Worm (Caenorhabditis elegans) whole organism, L2 larva: ENCODE measurements around the gene R08A2.5.

Experiments
- C34F6.9 ChIP-seq: fragments of 150-350 bp; optimal IDR thresholded peaks from 2 replicates; lab custom pipeline; 2014; ENCODE audit warnings: missing biosample characterization, missing genetic modification characterization
- F13H6.1 ChIP-seq: sonication (generic microtip); optimal IDR thresholded peaks from 2 replicates; lab custom pipeline; 2016; ENCODE audit warnings: missing genetic modification characterization, missing compliant biosample characterization
- R02D3.7 ChIP-seq: fragments of 150-350 bp; optimal IDR thresholded peaks from 2 replicates; lab custom pipeline; 2014; ENCODE audit warnings: missing biosample characterization, missing genetic modification characterization
- Y55F3AM.14 ChIP-seq: fragments of 200-800 bp; sonication (Bioruptor generic); optimal IDR thresholded peaks from 2 replicates; lab custom pipeline; 2018; ENCODE audit warnings: mild to moderate bottlenecking, missing genetic modification characterization, missing compliant biosample characterization
- ZK546.5 ChIP-seq: sonication (generic microtip); optimal IDR thresholded peaks from 2 replicates; lab custom pipeline; 2017; ENCODE audit warnings: missing biosample characterization, missing genetic modification characterization
- alr-1 ChIP-seq: fragments of 150-350 bp; optimal IDR thresholded peaks from 2 replicates; lab custom pipeline; 2014; ENCODE audit warnings: missing biosample characterization, missing genetic modification characterization
- aly-2 ChIP-seq: fragments of 150-350 bp; optimal IDR thresholded peaks from 2 replicates; lab custom pipeline; 2014; ENCODE audit warnings: missing biosample characterization, missing genetic modification characterization
- ama-1 ChIP-seq: fragments of 150-350 bp; optimal IDR thresholded peaks from 2 replicates; lab custom pipeline; 2018; ENCODE audit warnings: inconsistent platforms
- blmp-1 ChIP-seq: sonication (generic microtip); optimal IDR thresholded peaks from 2 replicates; lab custom pipeline; 2017; ENCODE audit warnings: missing genetic modification characterization, mild to moderate bottlenecking, missing compliant biosample characterization, antibody characterized with exemption, moderate library complexity; ENCODE audit not compliant: insufficient read depth
- ceh-16 ChIP-seq: fragments of 150-350 bp; optimal IDR thresholded peaks from 2 replicates; lab custom pipeline; 2014; ENCODE audit warnings: missing biosample characterization, missing genetic modification characterization
- ceh-82 ChIP-seq: fragments of 150-350 bp; optimal IDR thresholded peaks from 2 replicates; lab custom pipeline; 2014; ENCODE audit warnings: missing biosample characterization, missing genetic modification characterization
- crh-2 ChIP-seq: sonication (generic microtip); optimal IDR thresholded peaks from 2 replicates; lab custom pipeline; 2017; ENCODE audit warnings: missing biosample characterization, missing genetic modification characterization
- dmd-4 ChIP-seq: sonication (generic microtip); optimal IDR thresholded peaks from 2 replicates; lab custom pipeline; 2017; ENCODE audit warnings: missing biosample characterization, missing genetic modification characterization
- egl-27 ChIP-seq: sonication (generic microtip); optimal IDR thresholded peaks from 3 replicates; lab custom pipeline; 2017; ENCODE audit warnings: missing biosample characterization, missing genetic modification reagents, missing genetic modification characterization
- elt-1 ChIP-seq: fragments of 150-350 bp; optimal IDR thresholded peaks from 2 replicates; lab custom pipeline; 2014; ENCODE audit warnings: missing biosample characterization, missing genetic modification characterization
- elt-3 ChIP-seq: sonication (generic microtip); optimal IDR thresholded peaks from 2 replicates; lab custom pipeline; 2017; ENCODE audit warnings: missing biosample characterization, missing genetic modification characterization
- fos-1 ChIP-seq: fragments of 150-350 bp; optimal IDR thresholded peaks from 2 replicates; lab custom pipeline; 2014; ENCODE audit warnings: missing biosample characterization, missing genetic modification characterization
- gmeb-1 ChIP-seq: fragments of 150-350 bp; optimal IDR thresholded peaks from 2 replicates; lab custom pipeline; 2014; ENCODE audit warnings: missing biosample characterization, missing genetic modification characterization
- lin-11 ChIP-seq: fragments of 150-350 bp; sonication (generic microtip); optimal IDR thresholded peaks from 2 replicates; lab custom pipeline; 2014; ENCODE audit warnings: missing biosample characterization, missing genetic modification characterization, inconsistent platforms, mixed read lengths
- lin-13 ChIP-seq: fragments of 150-350 bp; optimal IDR thresholded peaks from 2 replicates; lab custom pipeline; 2014; ENCODE audit warnings: missing biosample characterization, missing genetic modification reagents, missing genetic modification characterization
- lin-39 ChIP-seq: fragments of 150-350 bp; optimal IDR thresholded peaks from 2 replicates; lab custom pipeline; 2014; ENCODE audit warnings: missing biosample characterization, missing genetic modification reagents, missing genetic modification characterization
- lsy-2 ChIP-seq, 2 experiments: fragments of 150-350 bp in 1 of 2; sonication (generic microtip) in 1 of 2; optimal IDR thresholded peaks; 2 replicates each; lab custom pipeline; 2014 to 2017; ENCODE audit warnings: missing biosample characterization in 2 of 2, missing genetic modification characterization in 2 of 2
- mab-5 ChIP-seq: fragments of 150-350 bp; optimal IDR thresholded peaks from 2 replicates; lab custom pipeline; 2014; ENCODE audit warnings: missing biosample characterization, missing genetic modification characterization
- mbf-1 ChIP-seq: sonication (generic microtip); optimal IDR thresholded peaks from 2 replicates; lab custom pipeline; 2017; ENCODE audit warnings: missing biosample characterization, missing genetic modification characterization
- mdl-1 ChIP-seq, 2 experiments: fragments of 150-350 bp in 1 of 2; sonication (generic microtip) in 1 of 2; optimal IDR thresholded peaks; 2 replicates each; lab custom pipeline; 2017; ENCODE audit warnings: missing biosample characterization in 2 of 2, missing genetic modification characterization in 2 of 2
- nhr-10 ChIP-seq: sonication (generic microtip); optimal IDR thresholded peaks from 2 replicates; lab custom pipeline; 2017; ENCODE audit warnings: missing biosample characterization, missing genetic modification characterization
- nhr-11 ChIP-seq: fragments of 150-350 bp; optimal IDR thresholded peaks from 2 replicates; lab custom pipeline; 2014; ENCODE audit warnings: missing biosample characterization, missing genetic modification characterization
- nhr-12 ChIP-seq: fragments of 150-350 bp; optimal IDR thresholded peaks from 2 replicates; lab custom pipeline; 2014; ENCODE audit warnings: missing biosample characterization, missing genetic modification characterization
- nhr-129 ChIP-seq: fragments of 150-350 bp; optimal IDR thresholded peaks from 2 replicates; lab custom pipeline; 2014; ENCODE audit warnings: missing biosample characterization, missing genetic modification characterization
- nhr-21 ChIP-seq: fragments of 150-350 bp; optimal IDR thresholded peaks from 2 replicates; lab custom pipeline; 2014; ENCODE audit warnings: missing biosample characterization, missing genetic modification characterization
- nhr-23 ChIP-seq: fragments of 150-350 bp; optimal IDR thresholded peaks from 2 replicates; lab custom pipeline; 2014; ENCODE audit warnings: missing biosample characterization, missing genetic modification reagents, missing genetic modification characterization
- nhr-237 ChIP-seq: fragments of 150-350 bp; optimal IDR thresholded peaks from 2 replicates; lab custom pipeline; 2014; ENCODE audit warnings: missing biosample characterization, missing genetic modification characterization
- nhr-25 ChIP-seq: fragments of 150-350 bp; sonication (generic microtip); optimal IDR thresholded peaks from 3 replicates; lab custom pipeline; 2014; ENCODE audit warnings: missing biosample characterization, missing genetic modification characterization
- nhr-6 ChIP-seq: fragments of 150-350 bp; optimal IDR thresholded peaks from 2 replicates; lab custom pipeline; 2014; ENCODE audit warnings: missing biosample characterization, missing genetic modification characterization
- nhr-77 ChIP-seq: fragments of 150-350 bp; optimal IDR thresholded peaks from 2 replicates; lab custom pipeline; 2014; ENCODE audit warnings: missing biosample characterization, missing genetic modification characterization
- peb-1 ChIP-seq: fragments of 150-350 bp; optimal IDR thresholded peaks from 2 replicates; lab custom pipeline; 2014; ENCODE audit warnings: missing biosample characterization, missing genetic modification characterization
- sem-4 ChIP-seq: fragments of 150-350 bp; optimal IDR thresholded peaks from 2 replicates; lab custom pipeline; 2014; ENCODE audit warnings: missing biosample characterization, missing genetic modification reagents, missing genetic modification characterization
- skn-1 ChIP-seq: sonication (generic microtip); optimal IDR thresholded peaks from 2 replicates; lab custom pipeline; 2017; ENCODE audit warnings: missing biosample characterization, missing genetic modification characterization
- sma-3 ChIP-seq: sonication (generic microtip); optimal IDR thresholded peaks from 2 replicates; lab custom pipeline; 2016; ENCODE audit warnings: missing genetic modification reagents, missing genetic modification characterization, missing compliant biosample characterization
- sma-9 ChIP-seq, 2 experiments: fragments of 150-350 bp in 1 of 2; sonication (generic microtip) in 1 of 2; optimal IDR thresholded peaks; 2 replicates each; lab custom pipeline; 2014 to 2016; ENCODE audit warnings: missing genetic modification characterization in 2 of 2, mild to moderate bottlenecking in 1 of 2, missing biosample characterization in 1 of 2, missing compliant biosample characterization in 1 of 2, missing genetic modification reagents in 1 of 2, moderate library complexity in 1 of 2
- snpc-4 ChIP-seq: fragments of 150-350 bp; optimal IDR thresholded peaks from 2 replicates; lab custom pipeline; 2014; ENCODE audit warnings: missing biosample characterization, missing genetic modification characterization
- unc-39 ChIP-seq: fragments of 150-350 bp; optimal IDR thresholded peaks from 2 replicates; lab custom pipeline; 2014; ENCODE audit warnings: missing biosample characterization, missing genetic modification characterization
- unc-55 ChIP-seq: fragments of 150-350 bp; sonication (generic microtip); optimal IDR thresholded peaks from 3 replicates; lab custom pipeline; 2014; ENCODE audit warnings: missing biosample characterization, missing genetic modification reagents, missing genetic modification characterization
- unc-62 ChIP-seq: fragments of 150-350 bp; optimal IDR thresholded peaks from 2 replicates; lab custom pipeline; 2014; ENCODE audit warnings: missing biosample characterization, missing genetic modification reagents, missing genetic modification characterization
- zag-1 ChIP-seq: fragments of 150-350 bp; optimal IDR thresholded peaks from 2 replicates; lab custom pipeline; 2014; ENCODE audit warnings: missing biosample characterization, missing genetic modification characterization
- ztf-1 ChIP-seq: fragments of 200-800 bp; sonication (Bioruptor generic); conservative IDR thresholded peaks from 2 replicates; pipeline ENCODE4 v1.3.6; 2022; ENCODE audit warnings: missing genetic modification characterization, missing compliant biosample characterization
- ztf-11 ChIP-seq: sonication (generic microtip); optimal IDR thresholded peaks from 2 replicates; lab custom pipeline; 2017; ENCODE audit warnings: missing biosample characterization, missing genetic modification characterization
- ztf-4 ChIP-seq: fragments of 150-350 bp; optimal IDR thresholded peaks from 2 replicates; lab custom pipeline; 2014; ENCODE audit warnings: missing biosample characterization, missing genetic modification characterization

Gene R08A2.5

ce11 chrV:14685435-14686058 lies 26.9 kb upstream of the R08A2.5 start, which contains the start of gene C47E8.4:
TSS of gene C47E8.4 (minus strand) at chrV:14685485.
- TF ChIP-seq nhr-77 (tag; lab: Kevin White, UChicago), result peak; percentile 83
- no peak for TF ChIP-seq nhr-6 (tag; lab: Kevin White, UChicago)
- TF ChIP-seq alr-1 (tag; lab: Kevin White, UChicago), result no peak
- TF ChIP-seq nhr-237 (tag; lab: Kevin White, UChicago), result peak; percentile 75
- TF ChIP-seq nhr-25 (tag; lab: Kevin White, UChicago), result peak; percentile 98
- peak; percentile 99 for TF ChIP-seq unc-55 (GFP tag; lab: Kevin White, UChicago)
- TF ChIP-seq C34F6.9, result peak; percentile 99
- TF ChIP-seq peb-1 (tag; lab: Kevin White, UChicago), result no peak
- no peak for TF ChIP-seq elt-3 (tag; lab: Kevin White, UChicago)
- peak; percentile 83 for TF ChIP-seq unc-62 (GFP tag; lab: Kevin White, UChicago)
- TF ChIP-seq zag-1 (tag; lab: Kevin White, UChicago), result peak; percentile 93
- TF ChIP-seq mdl-1 (tag; optimal IDR thresholded peaks at IDR 0.05; lab: Kevin White, UChicago), result peak; percentile 11 to 74
- peak; percentile 99 for TF ChIP-seq sma-3 (GFP tag; lab: Kevin White, UChicago)
- TF ChIP-seq ceh-82 (tag; lab: Kevin White, UChicago), result peak; percentile 61
- TF ChIP-seq Y55F3AM.14, result peak; percentile 94
- peak; percentile 97 to 98 for TF ChIP-seq lsy-2 (tag; optimal IDR thresholded peaks at IDR 0.05; lab: Kevin White, UChicago)
- TF ChIP-seq snpc-4, result peak; percentile 90
- TF ChIP-seq sma-9 (GFP tag; optimal IDR thresholded peaks at IDR 0.05; lab: Kevin White, UChicago), result peak; percentile 99
- no peak for TF ChIP-seq sma-9 (tag; optimal IDR thresholded peaks at IDR 0.05; lab: Kevin White, UChicago)
- peak; percentile 98 for TF ChIP-seq sem-4
- no peak for TF ChIP-seq unc-39 (tag; lab: Kevin White, UChicago)
- TF ChIP-seq nhr-21, result peak; percentile 98
- peak; percentile 89 for TF ChIP-seq fos-1 (tag; lab: Kevin White, UChicago)
- TF ChIP-seq nhr-12, result peak; percentile 46
- peak; percentile 97 for TF ChIP-seq lin-13 (GFP tag; lab: Kevin White, UChicago)
- peak; percentile 91; the same call in 1 of the 2 replicates for TF ChIP-seq ztf-1 (GFP tag; lab: Robert Waterston, UW)
- TF ChIP-seq F13H6.1 (tag; lab: Kevin White, UChicago), result peak; percentile 98
- TF ChIP-seq crh-2 (tag; lab: Kevin White, UChicago), result peak; percentile 98
- TF ChIP-seq nhr-11, result no peak
- TF ChIP-seq nhr-10, result peak; percentile 92
- peak; percentile 98 for TF ChIP-seq ztf-4 (tag; lab: Kevin White, UChicago)
- peak; percentile 97 for TF ChIP-seq nhr-129 (tag; lab: Kevin White, UChicago)
- peak; percentile 96 for TF ChIP-seq lin-11 (tag; lab: Kevin White, UChicago)
- TF ChIP-seq nhr-23 (tag; lab: Kevin White, UChicago), result no peak
- peak; percentile 95 for TF ChIP-seq gmeb-1
- TF ChIP-seq skn-1 (tag; lab: Kevin White, UChicago), result peak; percentile 93
- TF ChIP-seq ceh-16 (tag; lab: Kevin White, UChicago), result peak; percentile 73
- no peak for TF ChIP-seq aly-2 (tag; lab: Kevin White, UChicago)
- TF ChIP-seq ama-1 (lab: Kevin White, UChicago), result peak; percentile 93
- TF ChIP-seq mab-5 (tag; lab: Kevin White, UChicago), result peak; percentile 97
- peak; percentile 68 for TF ChIP-seq ztf-11 (tag; lab: Kevin White, UChicago)
- TF ChIP-seq elt-1 (tag; lab: Kevin White, UChicago), result no peak
- TF ChIP-seq egl-27, result peak; percentile 95
- peak; percentile 68 for TF ChIP-seq lin-39 (tag; lab: Kevin White, UChicago)
- peak; percentile 81 for TF ChIP-seq R02D3.7 (tag; lab: Kevin White, UChicago)
- peak; percentile 65 for TF ChIP-seq dmd-4 (tag; lab: Kevin White, UChicago)
- TF ChIP-seq blmp-1, result peak; percentile 89
- TF ChIP-seq ZK546.5 (tag; lab: Kevin White, UChicago), result peak; percentile 70
- peak; percentile 54 for TF ChIP-seq mbf-1 (tag; lab: Kevin White, UChicago)
